Worm (Caenorhabditis elegans) whole organism, L2 larva: Measurements from ENCODE around the gene F57E7.4.

Source experiments
- ceh-82 ChIP-seq: fragments of 150-350 bp; optimal IDR thresholded peaks from 2 replicates; lab custom pipeline; 2014; ENCODE audit warnings: missing biosample characterization, missing genetic modification characterization
- egl-27 ChIP-seq: sonication (generic microtip); optimal IDR thresholded peaks from 3 replicates; lab custom pipeline; 2017; ENCODE audit warnings: missing biosample characterization, missing genetic modification reagents, missing genetic modification characterization
- elt-1 ChIP-seq: fragments of 150-350 bp; optimal IDR thresholded peaks from 2 replicates; lab custom pipeline; 2014; ENCODE audit warnings: missing biosample characterization, missing genetic modification characterization
- lsy-2 ChIP-seq, 2 experiments: fragments of 150-350 bp in 1 of 2; sonication (generic microtip) in 1 of 2; optimal IDR thresholded peaks; 2 replicates each; lab custom pipeline; 2014 to 2017; ENCODE audit warnings: missing biosample characterization in 2 of 2, missing genetic modification characterization in 2 of 2
- mdl-1 ChIP-seq, 2 experiments: fragments of 150-350 bp in 1 of 2; sonication (generic microtip) in 1 of 2; optimal IDR thresholded peaks; 2 replicates each; lab custom pipeline; 2017; ENCODE audit warnings: missing biosample characterization in 2 of 2, missing genetic modification characterization in 2 of 2
- nhr-237 ChIP-seq: fragments of 150-350 bp; optimal IDR thresholded peaks from 2 replicates; lab custom pipeline; 2014; ENCODE audit warnings: missing biosample characterization, missing genetic modification characterization
- skn-1 ChIP-seq: sonication (generic microtip); optimal IDR thresholded peaks from 2 replicates; lab custom pipeline; 2017; ENCODE audit warnings: missing biosample characterization, missing genetic modification characterization
- ztf-11 ChIP-seq: sonication (generic microtip); optimal IDR thresholded peaks from 2 replicates; lab custom pipeline; 2017; ENCODE audit warnings: missing biosample characterization, missing genetic modification characterization

- TF ChIP-seq egl-27 (tag; lab: Kevin White, UChicago): no peak
- TF ChIP-seq skn-1: no peak
- no peak for TF ChIP-seq mdl-1 (tag; optimal IDR thresholded peaks at IDR 0.05; lab: Kevin White, UChicago)
- TF ChIP-seq nhr-237 (tag; lab: Kevin White, UChicago): no peak
- no peak for TF ChIP-seq ztf-11 (tag; lab: Kevin White, UChicago)
- TF ChIP-seq ceh-82: no peak
- no peak for TF ChIP-seq elt-1
- TF ChIP-seq lsy-2 (tag; optimal IDR thresholded peaks at IDR 0.05; lab: Kevin White, UChicago): no peak
Observed at ce11 chrV:16443626-16444025, 37.2 kb downstream of the F57E7.4 start, which contains the start of gene srh-141.
